Fruit fly (Drosophila melanogaster) whole organism, embryonic: ENCODE measurements around the gene c12.1.
A peak's percentile ranks its signal among the peaks of the same experiment; 100 is the strongest.

ENCODE experiments used
- Abd-B ChIP-seq: fragments of 200-800 bp; sonication (Bioruptor generic); optimal IDR thresholded peaks from 2 replicates; lab custom pipeline; 2018; ENCODE audit warnings: missing biosample characterization, mild to moderate bottlenecking, missing genetic modification characterization, moderate library complexity
- Ada2b ChIP-seq: fragments of 200-800 bp; sonication (Bioruptor generic); IDR thresholded peaks from 2 replicates; pipeline ENCODE4 v1.3.6; 2022; ENCODE audit warnings: missing biosample characterization, missing genetic modification characterization
- CG11695 ChIP-seq: fragments of 200-800 bp; sonication (Bioruptor generic); IDR thresholded peaks from 3 replicates; pipeline ENCODE4 v1.3.6; 2022; ENCODE audit warnings: missing biosample characterization, missing genetic modification characterization
- CG17186 ChIP-seq: fragments of 200-800 bp; sonication (Bioruptor generic); optimal IDR thresholded peaks from 3 replicates; lab custom pipeline; 2017; ENCODE audit warnings: missing biosample characterization, missing genetic modification reagents, missing genetic modification characterization
- CG2116 ChIP-seq: fragments of 200-800 bp; sonication (Bioruptor generic); optimal IDR thresholded peaks from 3 replicates; lab custom pipeline; 2018; ENCODE audit warnings: missing biosample characterization, mild to moderate bottlenecking, missing genetic modification characterization
- CG31224 ChIP-seq: fragments of 200-800 bp; sonication (Bioruptor generic); IDR thresholded peaks from 2 replicates; pipeline ENCODE4 v1.3.6; 2022; ENCODE audit warnings: missing biosample characterization, missing genetic modification characterization
- CG34224 ChIP-seq: fragments of 200-800 bp; sonication (Bioruptor generic); IDR thresholded peaks from 3 replicates; pipeline ENCODE4 v1.3.6; 2022; ENCODE audit warnings: missing biosample characterization, missing genetic modification characterization; ENCODE audit not compliant: partially characterized antibody
- CG4282 ChIP-seq: fragments of 200-800 bp; sonication (Bioruptor generic); optimal IDR thresholded peaks from 2 replicates; lab custom pipeline; 2016; ENCODE audit warnings: missing biosample characterization, missing genetic modification characterization
- CG6272 ChIP-seq: fragments of 200-800 bp; sonication (Bioruptor generic); IDR thresholded peaks from 2 replicates; pipeline ENCODE4 v1.3.6; 2022; ENCODE audit warnings: missing biosample characterization, missing genetic modification characterization
- CG6791 ChIP-seq: fragments of 200-800 bp; sonication (Bioruptor generic); IDR thresholded peaks from 3 replicates; pipeline ENCODE4 v1.3.6; 2022; ENCODE audit warnings: missing biosample characterization, missing genetic modification characterization; ENCODE audit not compliant: partially characterized antibody
- CG7987 ChIP-seq: fragments of 200-800 bp; sonication (Bioruptor generic); optimal IDR thresholded peaks from 2 replicates; lab custom pipeline; 2018; ENCODE audit warnings: missing biosample characterization, mild to moderate bottlenecking, missing genetic modification characterization, moderate library complexity
- CG8478 ChIP-seq: fragments of >200 bp; optimal IDR thresholded peaks from 2 replicates; lab custom pipeline; 2018
- CG9797 ChIP-seq: fragments of 200-800 bp; sonication (Bioruptor generic); optimal IDR thresholded peaks from 3 replicates; lab custom pipeline; 2018; ENCODE audit warnings: missing biosample characterization, mild to moderate bottlenecking, missing genetic modification characterization
- CG9817 ChIP-seq: fragments of 200-800 bp; sonication (Bioruptor generic); optimal IDR thresholded peaks from 2 replicates; lab custom pipeline; 2018; ENCODE audit warnings: missing biosample characterization, mild to moderate bottlenecking, missing genetic modification characterization, moderate library complexity
- CG9932 ChIP-seq: fragments of 200-800 bp; sonication (Bioruptor generic); IDR thresholded peaks from 2 replicates; pipeline ENCODE4 v1.3.6; 2022; ENCODE audit warnings: missing biosample characterization, missing genetic modification characterization
- Dp ChIP-seq: fragments of 200-800 bp; sonication (Bioruptor generic); optimal IDR thresholded peaks from 2 replicates; lab custom pipeline; 2018; ENCODE audit warnings: missing biosample characterization, mild to moderate bottlenecking, missing genetic modification characterization, moderate library complexity
- Hr3 ChIP-seq: fragments of 200-800 bp; sonication (Bioruptor generic); optimal IDR thresholded peaks from 3 replicates; lab custom pipeline; 2016; ENCODE audit warnings: missing biosample characterization, missing genetic modification characterization
- Lhr ChIP-seq: fragments of 200-800 bp; sonication (Bioruptor generic); optimal IDR thresholded peaks from 3 replicates; lab custom pipeline; 2017; ENCODE audit warnings: mild to moderate bottlenecking, missing biosample characterization, missing genetic modification reagents, missing genetic modification characterization
- MTF-1 ChIP-seq: fragments of 200-800 bp; sonication (Bioruptor generic); optimal IDR thresholded peaks from 2 replicates; lab custom pipeline; 2018; ENCODE audit warnings: missing biosample characterization, mild to moderate bottlenecking, missing genetic modification characterization, borderline replicate concordance
- Med ChIP-seq: fragments of 200-800 bp; sonication (Bioruptor generic); peaks from one replicate; lab custom pipeline; 2016; ENCODE audit warnings: missing biosample characterization, missing genetic modification characterization, mild to moderate bottlenecking, inconsistent platforms, moderate library complexity
- Poxn ChIP-seq: fragments of 200-800 bp; sonication (Bioruptor generic); IDR thresholded peaks from 2 replicates; pipeline ENCODE4 v1.3.6; 2022; ENCODE audit warnings: missing biosample characterization, missing genetic modification characterization
- Side ChIP-seq: fragments of 200-800 bp; sonication (Bioruptor generic); optimal IDR thresholded peaks from 2 replicates; lab custom pipeline; 2016; ENCODE audit warnings: missing biosample characterization, missing genetic modification characterization
- Vsx1 ChIP-seq: fragments of 200-800 bp; sonication (Bioruptor generic); optimal IDR thresholded peaks from 2 replicates; lab custom pipeline; 2017; ENCODE audit warnings: missing biosample characterization, mild to moderate bottlenecking, missing genetic modification characterization, missing genetic modification reagents
- aop ChIP-seq: fragments of 200-800 bp; sonication (Bioruptor generic); IDR thresholded peaks from 2 replicates; pipeline ENCODE4 v1.3.6; 2022; ENCODE audit warnings: missing biosample characterization, missing genetic modification characterization
- ase ChIP-seq: fragments of 200-800 bp; sonication (Bioruptor generic); IDR thresholded peaks from 3 replicates; pipeline ENCODE4 v1.3.6; 2022; ENCODE audit warnings: missing biosample characterization, missing genetic modification characterization
- bsh ChIP-seq, 2 experiments: fragments of 200-800 bp; sonication (Bioruptor generic); optimal IDR thresholded peaks; 2 replicates each; lab custom pipeline; 2017 to 2018; ENCODE audit warnings: mild to moderate bottlenecking in 2 of 2, missing biosample characterization in 2 of 2, missing genetic modification characterization in 2 of 2, moderate library complexity in 1 of 2
- cas ChIP-seq: fragments of 200-800 bp; sonication (Bioruptor generic); IDR thresholded peaks from 2 replicates; pipeline ENCODE4 v1.3.6; 2022; ENCODE audit warnings: missing biosample characterization, missing genetic modification characterization
- croc ChIP-seq: fragments of 200-800 bp; sonication (Bioruptor generic); conservative IDR thresholded peaks from 3 replicates; pipeline ENCODE4 v1.3.6; 2022; ENCODE audit warnings: missing biosample characterization, missing genetic modification characterization
- grau ChIP-seq: fragments of 200-800 bp; optimal IDR thresholded peaks from 3 replicates; lab custom pipeline; 2019; ENCODE audit warnings: missing biosample characterization, mild to moderate bottlenecking, missing genetic modification characterization, moderate library complexity
- hb ChIP-seq: fragments of 200-800 bp; sonication (Bioruptor generic); IDR thresholded peaks from 3 replicates; pipeline ENCODE4 v1.3.6; 2022; ENCODE audit warnings: missing biosample characterization, missing genetic modification characterization; ENCODE audit not compliant: partially characterized antibody
- ken ChIP-seq: fragments of 200-800 bp; sonication (Bioruptor generic); IDR thresholded peaks from 3 replicates; pipeline ENCODE4 v1.3.6; 2022; ENCODE audit warnings: missing biosample characterization, missing genetic modification characterization
- klu ChIP-seq: fragments of 200-800 bp; sonication (Bioruptor generic); IDR thresholded peaks from 2 replicates; pipeline ENCODE4 v1.3.6; 2022; ENCODE audit warnings: missing biosample characterization, missing genetic modification characterization
- lov ChIP-seq, 2 experiments: fragments of 200-800 bp in 1 of 2; fragments of >200 bp in 1 of 2; sonication (Bioruptor generic) in 1 of 2; IDR thresholded peaks in 1 of 2; optimal IDR thresholded peaks in 1 of 2; 2 replicates in 1 of 2; 3 replicates in 1 of 2; pipeline versions ENCODE4 v1.3.6 to Lab custom; 2017 to 2022; ENCODE audit warnings: missing biosample characterization in 1 of 2, missing genetic modification characterization in 1 of 2
- mirr ChIP-seq: fragments of 200-800 bp; sonication (Bioruptor generic); optimal IDR thresholded peaks from 3 replicates; lab custom pipeline; 2018; ENCODE audit warnings: missing biosample characterization, mild to moderate bottlenecking, missing genetic modification characterization
- nerfin-1 ChIP-seq: fragments of 200-800 bp; sonication (Bioruptor generic); optimal IDR thresholded peaks from 3 replicates; lab custom pipeline; 2019; ENCODE audit warnings: missing biosample characterization, mild to moderate bottlenecking, missing genetic modification characterization, moderate library complexity
- pnt ChIP-seq: fragments of 200-800 bp; sonication (Bioruptor generic); optimal IDR thresholded peaks from 3 replicates; lab custom pipeline; 2016; ENCODE audit warnings: missing biosample characterization, missing genetic modification characterization
- pum ChIP-seq: fragments of 200-800 bp; sonication (Bioruptor generic); optimal IDR thresholded peaks from 2 replicates; lab custom pipeline; 2016; ENCODE audit warnings: missing biosample characterization, missing genetic modification characterization
- ranshi ChIP-seq: fragments of 200-800 bp; sonication (Bioruptor generic); IDR thresholded peaks from 2 replicates; pipeline ENCODE4 v1.3.6; 2022; ENCODE audit warnings: missing biosample characterization, missing genetic modification characterization
- salm ChIP-seq: fragments of 200-800 bp; sonication (Bioruptor generic); optimal IDR thresholded peaks from 2 replicates; lab custom pipeline; 2018; ENCODE audit warnings: missing biosample characterization, mild to moderate bottlenecking, missing genetic modification characterization
- sd ChIP-seq: fragments of 200-800 bp; sonication (Bioruptor generic); optimal IDR thresholded peaks from 3 replicates; lab custom pipeline; 2018; ENCODE audit warnings: missing biosample characterization, mild to moderate bottlenecking, missing genetic modification characterization, moderate library complexity
- seq ChIP-seq: fragments of 200-800 bp; sonication (Bioruptor generic); IDR thresholded peaks from 2 replicates; pipeline ENCODE4 v1.3.6; 2022; ENCODE audit warnings: missing biosample characterization, missing genetic modification characterization
- sima ChIP-seq: fragments of 200-800 bp; sonication (Bioruptor generic); optimal IDR thresholded peaks from 2 replicates; lab custom pipeline; 2016; ENCODE audit warnings: missing biosample characterization, missing genetic modification characterization
- tgo ChIP-seq: fragments of 200-800 bp; sonication (Bioruptor generic); IDR thresholded peaks from 3 replicates; pipeline ENCODE4 v1.3.6; 2022; ENCODE audit warnings: missing biosample characterization, missing genetic modification characterization
- tup ChIP-seq: fragments of 200-800 bp; sonication (Bioruptor generic); optimal IDR thresholded peaks from 2 replicates; lab custom pipeline; 2016; ENCODE audit warnings: missing biosample characterization, mild to moderate bottlenecking, missing genetic modification characterization, moderate library complexity
- usp ChIP-seq: fragments of >200 bp; optimal IDR thresholded peaks from 2 replicates; lab custom pipeline; 2017; ENCODE audit warnings: missing biosample characterization, missing genetic modification characterization
- zen ChIP-seq: fragments of 200-800 bp; sonication (Bioruptor generic); optimal IDR thresholded peaks from 3 replicates; lab custom pipeline; 2018; ENCODE audit warnings: missing biosample characterization, mild to moderate bottlenecking, missing genetic modification characterization, moderate library complexity
- zfh1 ChIP-seq: fragments of 200-800 bp; sonication (Bioruptor generic); IDR thresholded peaks from 3 replicates; pipeline ENCODE4 v1.3.6; 2022; ENCODE audit warnings: missing biosample characterization, missing genetic modification characterization
- zfh2 ChIP-seq: fragments of 200-800 bp; sonication (Bioruptor generic); optimal IDR thresholded peaks from 2 replicates; lab custom pipeline; 2016; ENCODE audit warnings: missing biosample characterization, missing genetic modification characterization

c12.1 gene

dm6 chrX:9352112-9353096, 33.4 kb upstream of the c12.1 start (continued):
- TF ChIP-seq bsh (GFP tag; optimal IDR thresholded peaks at IDR 0.05; lab: Kevin White, UChicago) (peak in 1 of 2 experiments; percentile 83), grau (tag; lab: Kevin White, UChicago) (peak; percentile 86), CG9797 (no peak), hb (GFP tag; lab: Robert Waterston, UW) (no peak), ken (GFP tag; lab: Robert Waterston, UW) (peak; percentile 70), sima (no peak), ase (GFP tag; lab: Robert Waterston, UW) (peak; percentile 45; the same call in 1 of the 3 replicates), CG31224 (peak; percentile 68), cas (GFP tag; lab: Robert Waterston, UW) (0 out of 2 replicates have a peak, but pooled peaks have one; percentile 24), CG34224 (GFP tag; lab: Robert Waterston, UW) (no peak), croc (GFP tag; lab: Robert Waterston, UW) (peak; percentile 50), zfh2 (GFP tag; lab: Kevin White, UChicago) (peak; percentile 51), CG9817 (peak; percentile 77), CG17186 (GFP tag; lab: Kevin White, UChicago) (peak; percentile 32), CG6272 (peak; percentile 62), seq (peak; percentile 74), CG7987 (GFP tag; lab: Kevin White, UChicago) (peak; percentile 63), pnt (GFP tag; lab: Kevin White, UChicago) (peak; percentile 66), Hr3 (GFP tag; lab: Kevin White, UChicago) (peak; percentile 59), ranshi (GFP tag; lab: Robert Waterston, UW) (peak; percentile 82), Vsx1 (GFP tag; lab: Kevin White, UChicago) (peak; percentile 80), MTF-1 (peak; percentile 32), nerfin-1 (tag; lab: Kevin White, UChicago) (peak; percentile 70), tup (GFP tag; lab: Kevin White, UChicago) (peak; percentile 25), Med (GFP tag; lab: Kevin White, UChicago) (peak; percentile 96), usp (GFP tag; lab: Kevin White, UChicago) (no peak), Poxn (peak; percentile 67), klu (GFP tag; lab: Robert Waterston, UW) (peak; percentile 55; the same call in 1 of the 2 replicates), zen (tag; lab: Kevin White, UChicago) (peak; percentile 59), tgo (GFP tag; lab: Robert Waterston, UW) (peak; percentile 78), lov (optimal IDR thresholded peaks at IDR 0.05; lab: Kevin White, UChicago) (no peak), lov (GFP tag; IDR thresholded peaks at IDR 0.05; lab: Robert Waterston, UW) (0 out of 3 replicates have a peak, but pooled peaks have one; percentile 63), CG6791 (GFP tag; lab: Robert Waterston, UW) (no peak), CG4282 (GFP tag; lab: Kevin White, UChicago) (no peak), sd (peak; percentile 74), CG11695 (GFP tag; lab: Robert Waterston, UW) (peak; percentile 84), CG8478 (lab: Kevin White, UChicago) (no peak), Dp (GFP tag; lab: Kevin White, UChicago) (no peak), Side (GFP tag; lab: Kevin White, UChicago) (peak; percentile 65), pum (peak; percentile 64), Abd-B (peak; percentile 80), mirr (GFP tag; lab: Kevin White, UChicago) (peak; percentile 45), CG2116 (peak; percentile 4), salm (tag; lab: Kevin White, UChicago) (peak; percentile 72), Lhr (GFP tag; lab: Kevin White, UChicago) (no peak), Ada2b (GFP tag; lab: Robert Waterston, UW) (peak; percentile 86), zfh1 (GFP tag; lab: Robert Waterston, UW) (peak; percentile 72), CG9932 (GFP tag; lab: Robert Waterston, UW) (peak; percentile 86), aop (0 out of 2 replicates have a peak, but pooled peaks have one; percentile 33)
